Fruit fly (Drosophila melanogaster): ENCODE measurements around the gene CG6733.

The CG6733 gene

dm6 chr3R:23148433-23148832, 50.9 kb downstream of the CG6733 start:
- TF ChIP-seq CG32121 (GFP tag; IDR thresholded peaks at IDR 0.05) (no peak), CG8301 (tag; optimal IDR thresholded peaks at IDR 0.05) (peak; percentile 52), CG4496 (GFP tag; IDR thresholded peaks at IDR 0.05) (peak; percentile 46), EcR (GFP tag; optimal IDR thresholded peaks at IDR 0.05) (peak; percentile 20), gl (tag; optimal IDR thresholded peaks at IDR 0.05) (peak; percentile 31), CG10348 (GFP tag; IDR thresholded peaks at IDR 0.05) (no peak), CG8159 (tag; optimal IDR thresholded peaks at IDR 0.05) (peak; percentile 57), CG15710 (tag; optimal IDR thresholded peaks at IDR 0.05) (peak; percentile 62), CG14655 (GFP tag; optimal IDR thresholded peaks at IDR 0.05) (peak; percentile 54), D1 (tag; optimal IDR thresholded peaks at IDR 0.05) (no peak), Pif1A (GFP tag; optimal IDR thresholded peaks at IDR 0.05) (peak; percentile 14), CG13204 (GFP tag; optimal IDR thresholded peaks at IDR 0.05) (peak; percentile 46), CG9948 (tag; optimal IDR thresholded peaks at IDR 0.05) (peak; percentile 26), CG17806 (tag; optimal IDR thresholded peaks at IDR 0.05) (peak; percentile 50), CG34367 (tag; optimal IDR thresholded peaks at IDR 0.05) (no peak), Pif1B (GFP tag; optimal IDR thresholded peaks at IDR 0.05) (peak; percentile 35), fd96Ca (GFP tag; IDR thresholded peaks at IDR 0.05) (peak; percentile 31; the same call in 1 of the 3 replicates), Snoo (tag; optimal IDR thresholded peaks at IDR 0.05) (peak; percentile 30)

Measured in whole organism, pupa.